Worm (Caenorhabditis elegans) whole organism, midembryonic: ENCODE data around the gene dnj-9.

Experiments used
- flt-1 ChIP-seq: fragments of 200-800 bp; sonication (Bioruptor generic); IDR thresholded peaks from 2 replicates; pipeline ENCODE4 v1.3.6; 2022; ENCODE audit warnings: missing genetic modification characterization, missing compliant biosample characterization
- klf-2 ChIP-seq: fragments of 200-800 bp; sonication (Bioruptor generic); conservative IDR thresholded peaks from 2 replicates; pipeline ENCODE4 v1.3.6; 2022; ENCODE audit warnings: missing genetic modification reagents, missing genetic modification characterization, missing compliant biosample characterization
- med-1 ChIP-seq: sonication (generic microtip); optimal IDR thresholded peaks from 2 replicates; lab custom pipeline; 2017; ENCODE audit warnings: missing genetic modification characterization, mild to moderate bottlenecking, missing compliant biosample characterization, antibody characterized with exemption, missing genetic modification reagents; ENCODE audit not compliant: insufficient read depth

DNA sequence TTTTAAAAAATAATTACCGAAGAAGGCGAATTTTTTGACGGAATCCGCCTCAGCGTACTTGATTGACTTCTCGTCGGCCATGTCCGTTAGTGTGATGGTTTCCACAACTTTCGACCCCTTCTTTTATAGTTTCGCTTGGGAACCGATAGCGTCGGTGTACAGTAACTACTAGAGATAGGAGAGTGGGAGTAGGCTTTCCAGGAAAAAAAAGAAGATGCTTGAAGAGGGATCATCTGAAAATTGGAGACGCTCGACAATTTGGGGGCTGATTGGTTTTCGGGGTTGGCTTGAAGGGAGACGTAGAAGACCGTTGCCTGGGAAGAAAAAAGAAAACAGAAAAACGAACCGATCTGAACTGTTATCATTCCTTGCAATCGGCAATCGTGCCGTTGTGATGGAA, 18.8 kb downstream of the dnj-9 start, which contains the start of gene col-20:
- TF ChIP-seq flt-1 (GFP tag; lab: Robert Waterston, UW) (no peak), med-1 (GFP tag; lab: Kevin White, UChicago) (no peak), klf-2 (GFP tag; lab: Robert Waterston, UW) (no peak)
